Worm (Caenorhabditis elegans): ENCODE results near the gene D1054.19.

ce11 chrV:10771390-10771789 lies 24.2 kb upstream of the D1054.19 start, which contains the start of gene D1054.3:
- TF ChIP-seq ama-1 (optimal IDR thresholded peaks at IDR 0.05): no peak
- TF ChIP-seq ceh-9 (tag; optimal IDR thresholded peaks at IDR 0.05): no peak
- no peak for TF ChIP-seq pha-4 (tag; optimal IDR thresholded peaks at IDR 0.05)
